Fruit fly (Drosophila melanogaster) whole organism, embryonic: ENCODE results near the gene mRpS10.

ENCODE experiments used
- Asciz ChIP-seq: fragments of 200-800 bp; sonication (Bioruptor generic); optimal IDR thresholded peaks from 2 replicates; lab custom pipeline; 2017; ENCODE audit warnings: missing biosample characterization, mild to moderate bottlenecking, missing genetic modification characterization, missing genetic modification reagents
- Awh ChIP-seq: fragments of 200-800 bp; sonication (Bioruptor generic); IDR thresholded peaks from 2 replicates; pipeline ENCODE4, ENCODE4 v1.3.6; 2022; ENCODE audit warnings: missing biosample characterization, missing genetic modification characterization
- B-H1 ChIP-seq: fragments of 200-800 bp; sonication (Bioruptor generic); IDR thresholded peaks from 3 replicates; pipeline ENCODE4 v1.3.6; 2022; ENCODE audit warnings: missing biosample characterization, missing genetic modification characterization
- CG10565 ChIP-seq: fragments of 200-800 bp; sonication (Bioruptor generic); optimal IDR thresholded peaks from 3 replicates; lab custom pipeline; 2016; ENCODE audit warnings: missing biosample characterization, mild to moderate bottlenecking, missing genetic modification characterization
- CG13424 ChIP-seq: fragments of 200-800 bp; sonication (Bioruptor generic); optimal IDR thresholded peaks from 2 replicates; lab custom pipeline; 2019; ENCODE audit warnings: missing biosample characterization, mild to moderate bottlenecking, missing genetic modification characterization, moderate library complexity
- CG13775 ChIP-seq: fragments of 200-800 bp; sonication (Bioruptor generic); optimal IDR thresholded peaks from 3 replicates; lab custom pipeline; 2017; ENCODE audit warnings: missing biosample characterization, mild to moderate bottlenecking, missing genetic modification characterization
- CG14014 ChIP-seq: fragments of 200-800 bp; sonication (Bioruptor generic); IDR thresholded peaks from 2 replicates; pipeline ENCODE4 v1.3.6; 2022; ENCODE audit warnings: missing biosample characterization, missing genetic modification characterization
- CG15696 ChIP-seq: fragments of 200-800 bp; sonication (Bioruptor generic); optimal IDR thresholded peaks from 2 replicates; lab custom pipeline; 2019; ENCODE audit warnings: missing biosample characterization, mild to moderate bottlenecking, missing genetic modification characterization, moderate library complexity
- CG17568 ChIP-seq: fragments of 200-800 bp; sonication (Bioruptor generic); optimal IDR thresholded peaks from 2 replicates; lab custom pipeline; 2018; ENCODE audit warnings: missing biosample characterization, mild to moderate bottlenecking, missing genetic modification characterization, moderate library complexity
- CG17829 ChIP-seq: fragments of 200-800 bp; optimal IDR thresholded peaks from 2 replicates; lab custom pipeline; 2019; ENCODE audit warnings: missing biosample characterization, mild to moderate bottlenecking, missing genetic modification characterization, moderate library complexity
- CG17912 ChIP-seq: fragments of 200-800 bp; sonication (Bioruptor generic); optimal IDR thresholded peaks from 2 replicates; lab custom pipeline; 2018; ENCODE audit warnings: missing biosample characterization, mild to moderate bottlenecking, missing genetic modification characterization
- CG2120 ChIP-seq: fragments of 200-800 bp; sonication (Bioruptor generic); optimal IDR thresholded peaks from 3 replicates; lab custom pipeline; 2016; ENCODE audit warnings: missing biosample characterization, missing genetic modification characterization
- CG31441 ChIP-seq: fragments of 200-800 bp; sonication (Bioruptor generic); IDR thresholded peaks from 2 replicates; pipeline ENCODE4 v1.3.6; 2022; ENCODE audit warnings: missing biosample characterization, missing genetic modification characterization
- CG3726 ChIP-seq: fragments of 200-800 bp; sonication (Bioruptor generic); IDR thresholded peaks from 3 replicates; pipeline ENCODE4, ENCODE4 v1.3.6; 2022; ENCODE audit warnings: missing biosample characterization, missing genetic modification characterization
- CG3838 ChIP-seq: fragments of 200-800 bp; sonication (Bioruptor generic); optimal IDR thresholded peaks from 3 replicates; lab custom pipeline; 2016; ENCODE audit warnings: missing biosample characterization, missing genetic modification characterization
- CG8478 ChIP-seq: fragments of >200 bp; optimal IDR thresholded peaks from 2 replicates; lab custom pipeline; 2018
- CG9876 ChIP-seq: fragments of 200-800 bp; sonication (Bioruptor generic); optimal IDR thresholded peaks from 2 replicates; lab custom pipeline; 2016; ENCODE audit warnings: missing biosample characterization, missing genetic modification characterization
- D ChIP-seq, 2 experiments: fragments of 200-800 bp in 1 of 2; fragments of >200 bp in 1 of 2; sonication (Bioruptor generic) in 1 of 2; optimal IDR thresholded peaks; 2 replicates in 1 of 2; 3 replicates in 1 of 2; lab custom pipeline; 2017; ENCODE audit warnings: mild to moderate bottlenecking in 1 of 2, missing biosample characterization in 1 of 2, missing genetic modification characterization in 1 of 2, missing genetic modification reagents in 1 of 2
- Dad ChIP-seq: fragments of 200-800 bp; sonication (Bioruptor generic); optimal IDR thresholded peaks from 3 replicates; lab custom pipeline; 2016; ENCODE audit warnings: missing biosample characterization, missing genetic modification characterization
- Dbx ChIP-seq: fragments of 200-800 bp; sonication (Bioruptor generic); IDR thresholded peaks from 3 replicates; pipeline ENCODE4 v1.3.6; 2022; ENCODE audit warnings: missing biosample characterization, missing genetic modification characterization
- HLH3B ChIP-seq: fragments of 200-800 bp; sonication (Bioruptor generic); IDR thresholded peaks from 2 replicates; pipeline ENCODE4 v1.3.6; 2022; ENCODE audit warnings: missing biosample characterization, missing genetic modification characterization
- HmgZ ChIP-seq: fragments of 200-800 bp; sonication (Bioruptor generic); optimal IDR thresholded peaks from 2 replicates; lab custom pipeline; 2018; ENCODE audit warnings: missing biosample characterization, mild to moderate bottlenecking, missing genetic modification characterization
- Mrtf ChIP-seq: fragments of 200-800 bp; sonication (Bioruptor generic); IDR thresholded peaks from 3 replicates; pipeline ENCODE4 v1.3.6; 2022; ENCODE audit warnings: missing biosample characterization, missing genetic modification characterization
- Nf-YB ChIP-seq: fragments of 200-800 bp; sonication (Bioruptor generic); optimal IDR thresholded peaks from 3 replicates; lab custom pipeline; 2019; ENCODE audit warnings: missing biosample characterization, mild to moderate bottlenecking, missing genetic modification characterization, moderate library complexity
- NfI ChIP-seq: fragments of 200-800 bp; sonication (Bioruptor generic); optimal IDR thresholded peaks from 3 replicates; lab custom pipeline; 2018; ENCODE audit warnings: missing biosample characterization, mild to moderate bottlenecking, missing genetic modification characterization, moderate library complexity
- Scr ChIP-seq: fragments of 200-800 bp; sonication (Bioruptor generic); IDR thresholded peaks from 2 replicates; pipeline ENCODE4 v1.3.6; 2022; ENCODE audit warnings: missing biosample characterization, missing genetic modification characterization; ENCODE audit not compliant: partially characterized antibody
- Side ChIP-seq: fragments of 200-800 bp; sonication (Bioruptor generic); optimal IDR thresholded peaks from 2 replicates; lab custom pipeline; 2016; ENCODE audit warnings: missing biosample characterization, missing genetic modification characterization
- Sox102F ChIP-seq: fragments of 200-800 bp; sonication (Bioruptor generic); optimal IDR thresholded peaks from 2 replicates; lab custom pipeline; 2018; ENCODE audit warnings: missing biosample characterization, mild to moderate bottlenecking, missing genetic modification characterization, moderate library complexity
- abd-A ChIP-seq: fragments of 200-800 bp; sonication (Bioruptor generic); optimal IDR thresholded peaks from 3 replicates; lab custom pipeline; 2019; ENCODE audit warnings: missing biosample characterization, mild to moderate bottlenecking, missing genetic modification characterization, moderate library complexity
- ase ChIP-seq: fragments of 200-800 bp; sonication (Bioruptor generic); IDR thresholded peaks from 3 replicates; pipeline ENCODE4 v1.3.6; 2022; ENCODE audit warnings: missing biosample characterization, missing genetic modification characterization
- ash1 ChIP-seq: fragments of 200-800 bp; sonication (Bioruptor generic); optimal IDR thresholded peaks from 2 replicates; lab custom pipeline; 2018; ENCODE audit warnings: missing biosample characterization, mild to moderate bottlenecking, missing genetic modification characterization
- chif ChIP-seq, 2 experiments: fragments of 200-800 bp; sonication (Bioruptor generic); optimal IDR thresholded peaks; 3 replicates each; lab custom pipeline; 2016; ENCODE audit warnings: missing biosample characterization in 2 of 2, missing genetic modification characterization in 2 of 2
- crol ChIP-seq: fragments of 200-800 bp; sonication (Bioruptor generic); IDR thresholded peaks from 2 replicates; pipeline ENCODE4 v1.3.6; 2022; ENCODE audit warnings: missing biosample characterization, missing genetic modification characterization
- dimm ChIP-seq: fragments of 200-800 bp; sonication (Bioruptor generic); IDR thresholded peaks from 2 replicates; pipeline ENCODE4 v1.3.6; 2022; ENCODE audit warnings: missing biosample characterization, missing genetic modification characterization
- dm ChIP-seq: fragments of 200-800 bp; sonication (Bioruptor generic); optimal IDR thresholded peaks from 3 replicates; lab custom pipeline; 2016; ENCODE audit warnings: missing biosample characterization, missing genetic modification characterization
- ewg ChIP-seq: fragments of 200-800 bp; sonication (Bioruptor generic); optimal IDR thresholded peaks from 3 replicates; lab custom pipeline; 2017; ENCODE audit warnings: mild to moderate bottlenecking, missing biosample characterization, missing genetic modification reagents, missing genetic modification characterization
- ftz-f1 ChIP-seq: fragments of 200-800 bp; sonication (Bioruptor generic); optimal IDR thresholded peaks from 2 replicates; lab custom pipeline; 2016; ENCODE audit warnings: missing biosample characterization, missing genetic modification characterization
- fu2 ChIP-seq: fragments of 200-800 bp; sonication (Bioruptor generic); optimal IDR thresholded peaks from 2 replicates; lab custom pipeline; 2016; ENCODE audit warnings: missing biosample characterization, missing genetic modification characterization
- gfzf ChIP-seq: fragments of 200-800 bp; sonication (Bioruptor generic); optimal IDR thresholded peaks from 2 replicates; lab custom pipeline; 2016; ENCODE audit warnings: missing biosample characterization, mild to moderate bottlenecking, missing genetic modification characterization, moderate library complexity
- grn ChIP-seq: fragments of 200-800 bp; sonication (Bioruptor generic); optimal IDR thresholded peaks from 3 replicates; lab custom pipeline; 2017; ENCODE audit warnings: missing biosample characterization, missing genetic modification characterization
- hkb ChIP-seq, 2 experiments: fragments of 200-800 bp in 1 of 2; fragments of >200 bp in 1 of 2; sonication (Bioruptor generic) in 1 of 2; IDR thresholded peaks in 1 of 2; optimal IDR thresholded peaks in 1 of 2; 2 replicates each; pipeline versions ENCODE4 v1.3.6 to Lab custom; 2017 to 2022; ENCODE audit warnings: missing biosample characterization in 1 of 2, missing genetic modification characterization in 1 of 2
- ind ChIP-seq: fragments of 200-800 bp; sonication (Bioruptor generic); optimal IDR thresholded peaks from 3 replicates; lab custom pipeline; 2016; ENCODE audit warnings: missing biosample characterization, missing genetic modification characterization
- jigr1 ChIP-seq: fragments of 200-800 bp; sonication (Bioruptor generic); IDR thresholded peaks from 3 replicates; pipeline ENCODE4 v1.3.6; 2022; ENCODE audit warnings: missing biosample characterization, missing genetic modification characterization
- jing ChIP-seq: fragments of 200-800 bp; sonication (Bioruptor generic); optimal IDR thresholded peaks from 2 replicates; lab custom pipeline; 2018; ENCODE audit warnings: missing biosample characterization, mild to moderate bottlenecking, missing genetic modification characterization
- nmo ChIP-seq: fragments of 200-800 bp; sonication (Bioruptor generic); optimal IDR thresholded peaks from 2 replicates; lab custom pipeline; 2018; ENCODE audit warnings: missing biosample characterization, mild to moderate bottlenecking, missing genetic modification characterization, moderate library complexity
- nom ChIP-seq: fragments of 200-800 bp; sonication (Bioruptor generic); optimal IDR thresholded peaks from 2 replicates; lab custom pipeline; 2017; ENCODE audit warnings: missing biosample characterization, missing genetic modification characterization, mild to moderate bottlenecking, moderate library complexity, missing genetic modification reagents
- salm ChIP-seq: fragments of 200-800 bp; sonication (Bioruptor generic); optimal IDR thresholded peaks from 2 replicates; lab custom pipeline; 2018; ENCODE audit warnings: missing biosample characterization, mild to moderate bottlenecking, missing genetic modification characterization
- sqz ChIP-seq: fragments of 200-800 bp; sonication (Bioruptor generic); optimal IDR thresholded peaks from 3 replicates; lab custom pipeline; 2018; ENCODE audit warnings: missing biosample characterization, mild to moderate bottlenecking, missing genetic modification characterization
- stc ChIP-seq: fragments of 200-800 bp; sonication (Bioruptor generic); IDR thresholded peaks from 2 replicates; pipeline ENCODE4 v1.3.6; 2022; ENCODE audit warnings: missing biosample characterization, missing genetic modification characterization
- stwl ChIP-seq: fragments of 200-800 bp; sonication (Bioruptor generic); optimal IDR thresholded peaks from 3 replicates; lab custom pipeline; 2018; ENCODE audit warnings: missing biosample characterization, mild to moderate bottlenecking, missing genetic modification characterization, moderate library complexity
- trem ChIP-seq: fragments of 200-800 bp; optimal IDR thresholded peaks from 3 replicates; lab custom pipeline; 2019; ENCODE audit warnings: missing biosample characterization, mild to moderate bottlenecking, missing genetic modification characterization, moderate library complexity

Gene mRpS10

DNA sequence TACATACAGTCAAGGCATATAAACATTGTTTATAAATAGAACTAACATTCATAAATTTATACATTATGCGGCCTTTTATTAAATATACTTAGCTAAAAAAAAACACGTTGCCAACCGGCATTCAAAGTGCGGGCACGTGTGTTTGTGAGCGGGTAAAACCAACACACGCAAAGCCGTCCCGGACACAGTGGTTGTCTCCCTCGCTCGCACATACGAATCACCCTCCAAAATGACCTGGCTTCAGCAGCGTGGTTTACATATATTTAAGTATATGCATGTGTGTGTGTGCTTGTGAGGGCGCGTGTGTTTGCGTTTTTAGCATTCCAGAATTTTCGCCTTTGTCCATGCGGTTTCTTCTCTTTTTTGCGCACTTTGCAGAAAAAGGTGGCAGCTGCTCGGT is 14.0 kb downstream of the mRpS10 start (continued):
- no peak for TF ChIP-seq CG13424
- peak; percentile 57 for TF ChIP-seq HmgZ (tag; lab: Kevin White, UChicago)
- TF ChIP-seq CG3726 (GFP tag; lab: Robert Waterston, UW): no peak
- TF ChIP-seq B-H1 (GFP tag; lab: Robert Waterston, UW): no peak
- TF ChIP-seq HLH3B (GFP tag; lab: Robert Waterston, UW): no peak
- no peak for TF ChIP-seq CG3838 (GFP tag; lab: Kevin White, UChicago)
- TF ChIP-seq gfzf (GFP tag; lab: Kevin White, UChicago): no peak
- no peak for TF ChIP-seq CG9876
- peak; percentile 68 for TF ChIP-seq CG17912 (GFP tag; lab: Kevin White, UChicago)
- TF ChIP-seq Awh (GFP tag; lab: Robert Waterston, UW): no peak
- no peak for TF ChIP-seq chif (GFP tag; optimal IDR thresholded peaks at IDR 0.05; lab: Kevin White, UChicago)
- TF ChIP-seq ind: no peak
- no peak for TF ChIP-seq Dbx (GFP tag; lab: Robert Waterston, UW)
- TF ChIP-seq Scr (GFP tag; lab: Robert Waterston, UW): no peak
- TF ChIP-seq Side (GFP tag; lab: Kevin White, UChicago): no peak
- TF ChIP-seq CG14014 (GFP tag; lab: Robert Waterston, UW): no peak
- TF ChIP-seq CG8478 (lab: Kevin White, UChicago): peak; percentile 88
- TF ChIP-seq sqz (GFP tag; lab: Kevin White, UChicago): peak; percentile 45
- TF ChIP-seq fu2: no peak
- TF ChIP-seq trem: no peak
- TF ChIP-seq dimm (GFP tag; lab: Robert Waterston, UW): no peak
- no peak for TF ChIP-seq stwl
- peak; percentile 94 for TF ChIP-seq dm (GFP tag; lab: Kevin White, UChicago)
- no peak for TF ChIP-seq CG17829 (tag; lab: Kevin White, UChicago)
- no peak for TF ChIP-seq CG31441 (GFP tag; lab: Robert Waterston, UW)
- peak; percentile 53 for TF ChIP-seq ftz-f1 (GFP tag; lab: Kevin White, UChicago)
- TF ChIP-seq salm: no peak
- TF ChIP-seq hkb (optimal IDR thresholded peaks at IDR 0.05; lab: Kevin White, UChicago): no peak
- peak; percentile 17; the same call in 1 of the 2 replicates for TF ChIP-seq hkb (GFP tag; IDR thresholded peaks at IDR 0.05; lab: Robert Waterston, UW)
- TF ChIP-seq CG10565 (GFP tag; lab: Kevin White, UChicago): no peak
- TF ChIP-seq abd-A (tag; lab: Kevin White, UChicago): peak; percentile 68
- TF ChIP-seq D (optimal IDR thresholded peaks at IDR 0.05; lab: Kevin White, UChicago): no peak
- TF ChIP-seq D (GFP tag; optimal IDR thresholded peaks at IDR 0.05; lab: Kevin White, UChicago): no peak
- TF ChIP-seq CG15696: no peak
- TF ChIP-seq CG13775 (GFP tag; lab: Kevin White, UChicago): no peak
- no peak for TF ChIP-seq Nf-YB (GFP tag; lab: Kevin White, UChicago)
- TF ChIP-seq ash1: no peak
- TF ChIP-seq jigr1 (GFP tag; lab: Robert Waterston, UW): no peak
- no peak for TF ChIP-seq nom (GFP tag; lab: Kevin White, UChicago)
- TF ChIP-seq ase (GFP tag; lab: Robert Waterston, UW): no peak
- no peak for TF ChIP-seq ewg
- TF ChIP-seq Mrtf (GFP tag; lab: Robert Waterston, UW): no peak
- no peak for TF ChIP-seq jing (GFP tag; lab: Kevin White, UChicago)
- TF ChIP-seq NfI: no peak
- TF ChIP-seq CG2120: no peak
- no peak for TF ChIP-seq crol (GFP tag; lab: Robert Waterston, UW)
- peak; percentile 15 for TF ChIP-seq nmo (GFP tag; lab: Kevin White, UChicago)
- no peak for TF ChIP-seq Dad (GFP tag; lab: Kevin White, UChicago)
- TF ChIP-seq Sox102F (GFP tag; lab: Kevin White, UChicago): no peak
- no peak for TF ChIP-seq grn (GFP tag; lab: Kevin White, UChicago)
- no peak for TF ChIP-seq CG17568
- TF ChIP-seq Asciz: no peak
- no peak for TF ChIP-seq stc (GFP tag; lab: Robert Waterston, UW)
